Worm (Caenorhabditis elegans) whole organism, mixed stage, embryonic: ENCODE results near the gene C53A3.3.

Experiments
- cnd-1 ChIP-seq: fragments of 200-800 bp; sonication (Bioruptor generic); optimal IDR thresholded peaks from 2 replicates; lab custom pipeline; 2018; ENCODE audit warnings: mild to moderate bottlenecking, missing genetic modification characterization, missing compliant biosample characterization
- elt-1 ChIP-seq: sonication (generic microtip); optimal IDR thresholded peaks from 2 replicates; lab custom pipeline; 2017; ENCODE audit warnings: missing genetic modification characterization, mild to moderate bottlenecking, missing compliant biosample characterization, antibody characterized with exemption, moderate library complexity, borderline replicate concordance; ENCODE audit not compliant: insufficient read depth
- ham-2 ChIP-seq: fragments of 200-800 bp; sonication (Bioruptor generic); optimal IDR thresholded peaks from 2 replicates; lab custom pipeline; 2018; ENCODE audit warnings: mild to moderate bottlenecking, missing genetic modification characterization, missing compliant biosample characterization
- nhr-237 ChIP-seq: fragments of 150-350 bp; optimal IDR thresholded peaks from 2 replicates; lab custom pipeline; 2014; ENCODE audit warnings: missing biosample characterization, missing genetic modification characterization
- nhr-76 ChIP-seq: sonication (generic microtip); optimal IDR thresholded peaks from 2 replicates; lab custom pipeline; 2017; ENCODE audit warnings: missing biosample characterization, missing genetic modification characterization
- snpc-4 ChIP-seq: fragments of 150-350 bp; optimal IDR thresholded peaks from 2 replicates; lab custom pipeline; 2014; ENCODE audit warnings: missing biosample characterization, missing genetic modification characterization
- unc-39 ChIP-seq: fragments of 150-350 bp; optimal IDR thresholded peaks from 2 replicates; lab custom pipeline; 2014; ENCODE audit warnings: missing biosample characterization, missing genetic modification characterization

DNA sequence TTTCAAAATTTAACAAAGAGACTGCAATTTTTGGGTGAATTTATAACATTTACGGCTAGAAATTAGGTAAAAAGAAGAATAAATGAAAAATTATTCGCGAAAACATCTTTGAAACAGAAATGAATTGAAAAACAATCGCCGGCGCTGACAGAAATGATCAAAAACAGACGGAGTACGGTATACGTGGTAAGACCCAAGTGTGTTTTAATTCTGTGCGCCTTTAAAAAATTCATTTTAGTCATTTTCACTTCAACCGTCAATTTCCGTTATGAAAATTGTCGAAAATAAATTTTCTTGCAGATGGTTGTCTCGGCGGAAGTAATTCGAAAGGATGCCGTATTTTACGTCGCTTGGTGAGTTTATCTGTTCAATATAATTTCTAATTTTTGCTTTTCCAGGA, at the start of gene C53A3.3:
- no peak for TF ChIP-seq snpc-4 (tag; lab: Kevin White, UChicago)
- TF ChIP-seq ham-2, result no peak
- TF ChIP-seq nhr-237 (tag; lab: Kevin White, UChicago), result no peak
- no peak for TF ChIP-seq cnd-1 (tag; lab: Kevin White, UChicago)
- no peak for TF ChIP-seq elt-1
- no peak for TF ChIP-seq nhr-76 (tag; lab: Kevin White, UChicago)
- no peak for TF ChIP-seq unc-39 (tag; lab: Kevin White, UChicago)
